Worm (Caenorhabditis elegans): ENCODE data around the gene clec-246.
"Not testable (repeated sequence)": the region's sequence is repeated elsewhere in the genome, so short reads cannot be mapped to it uniquely, and the experiment has no call there.

Gene clec-246

ce11 chrV:18212848-18213247 lies 23.6 kb downstream of the clec-246 start:
- TF ChIP-seq B0310.2 (tag; optimal IDR thresholded peaks at IDR 0.05) = no peak
- no peak for TF ChIP-seq ets-7 (tag; optimal IDR thresholded peaks at IDR 0.05)

DNA sequence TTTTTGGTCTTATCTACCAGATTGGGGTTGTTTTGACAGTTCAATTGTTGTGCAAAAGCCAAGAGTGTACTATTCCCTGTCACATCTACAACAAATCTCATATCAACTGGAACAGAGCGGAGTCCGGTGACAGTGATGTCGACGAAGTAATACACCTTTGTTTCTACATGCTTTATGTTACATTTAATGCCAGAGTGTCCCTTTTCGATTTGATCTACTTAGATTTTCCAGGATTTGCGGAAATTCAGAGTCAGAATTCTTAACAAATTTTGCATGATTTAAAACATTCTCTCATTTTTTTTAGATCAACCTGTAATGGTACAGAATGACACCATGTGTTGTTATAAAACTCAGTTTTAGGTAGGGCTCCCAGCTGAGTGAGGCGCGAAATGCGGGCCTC lies 26.9 kb downstream of the clec-246 start, which contains the start of gene F16H6.8:
F16H6.8 (minus strand) TSS at position 101 of the 400 bp plus-strand sequence.
- not testable (repeated sequence) for TF ChIP-seq hnd-1 (tag; optimal IDR thresholded peaks at IDR 0.05); hmbx-1 (tag; optimal IDR thresholded peaks at IDR 0.05); sea-1 (GFP tag; conservative IDR thresholded peaks at IDR 0.05)

ce11 chrV:18216784-18217183 lies 27.5 kb downstream of the clec-246 start, which contains the start of gene F16H6.9:
Gene F16H6.9, plus strand, starts transcription at chrV:18217084.
- TF ChIP-seq F13C5.2 (tag; optimal IDR thresholded peaks at IDR 0.05); hmbx-1 (tag; optimal IDR thresholded peaks at IDR 0.05); sea-1 (GFP tag; conservative IDR thresholded peaks at IDR 0.05): not testable (repeated sequence)

DNA sequence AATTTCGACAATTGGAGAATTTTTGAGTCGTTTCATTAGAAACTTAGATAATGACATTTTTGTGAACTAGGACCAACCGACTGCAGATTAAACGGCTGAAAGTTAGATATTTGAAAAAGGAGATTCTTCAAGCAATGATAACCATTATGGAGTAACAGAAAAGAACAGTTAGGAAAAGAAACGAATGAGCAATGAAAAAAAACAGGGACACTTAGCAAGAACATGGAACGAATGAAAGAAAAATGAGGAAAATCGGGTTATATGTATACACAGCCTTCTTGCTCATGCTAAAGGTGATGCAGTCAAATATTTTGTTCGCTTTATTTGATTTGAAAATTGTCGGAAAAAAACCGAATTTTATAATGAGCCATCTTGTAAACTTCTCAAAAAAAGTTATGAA lies 35.1 kb downstream of the clec-246 start, which contains the start of gene F16H6.10:
F16H6.10 (minus strand) TSS at position 101 of the 400 bp plus-strand sequence.
- no peak for TF ChIP-seq sea-1 (GFP tag; conservative IDR thresholded peaks at IDR 0.05)
- no peak for TF ChIP-seq hnd-1 (tag; optimal IDR thresholded peaks at IDR 0.05)
- TF ChIP-seq ceh-13 (GFP tag; optimal IDR thresholded peaks at IDR 0.05) = no peak
- TF ChIP-seq ama-1 (optimal IDR thresholded peaks at IDR 0.05) = no peak
- no peak for TF ChIP-seq tbx-11 (GFP tag; IDR thresholded peaks at IDR 0.05)
- TF ChIP-seq tra-4 (tag; optimal IDR thresholded peaks at IDR 0.05) = no peak
- TF ChIP-seq F13C5.2 (tag; optimal IDR thresholded peaks at IDR 0.05) = no peak
- no peak for TF ChIP-seq aly-1 (tag; optimal IDR thresholded peaks at IDR 0.05)

ce11 chrV:18235808-18236207 lies 46.5 kb downstream of the clec-246 start:
- TF ChIP-seq tra-4 (tag; optimal IDR thresholded peaks at IDR 0.05) = no peak
- no peak for TF ChIP-seq flt-1 (GFP tag; IDR thresholded peaks at IDR 0.05)
- no peak for TF ChIP-seq scrt-1 (GFP tag; IDR thresholded peaks at IDR 0.05)
- TF ChIP-seq tbx-11 (GFP tag; IDR thresholded peaks at IDR 0.05) = no peak
- TF ChIP-seq F13C5.2 (tag; optimal IDR thresholded peaks at IDR 0.05) = no peak
- TF ChIP-seq hmg-4 (GFP tag; optimal IDR thresholded peaks at IDR 0.05) = no peak
- no peak for TF ChIP-seq tbx-37 (GFP tag; conservative IDR thresholded peaks at IDR 0.05)
- TF ChIP-seq hnd-1 (tag; optimal IDR thresholded peaks at IDR 0.05) = no peak
- no peak for TF ChIP-seq aly-1 (tag; optimal IDR thresholded peaks at IDR 0.05)
- TF ChIP-seq ceh-13 (GFP tag; optimal IDR thresholded peaks at IDR 0.05) = no peak
- no peak for TF ChIP-seq B0310.2 (tag; optimal IDR thresholded peaks at IDR 0.05)
- no peak for TF ChIP-seq sea-1 (GFP tag; conservative IDR thresholded peaks at IDR 0.05)
- TF ChIP-seq pes-1 (GFP tag; IDR thresholded peaks at IDR 0.05) = no peak

ce11 chrV:18236714-18237288 lies 47.5 kb downstream of the clec-246 start, which contains the start of gene R10E8.3:
Gene R10E8.3, minus strand, starts transcription at chrV:18236764.
- TF ChIP-seq hmbx-1 (tag; optimal IDR thresholded peaks at IDR 0.05) = no peak
- TF ChIP-seq pes-1 (GFP tag; IDR thresholded peaks at IDR 0.05) = no peak
- TF ChIP-seq B0310.2 (tag; optimal IDR thresholded peaks at IDR 0.05) = no peak
- no peak for TF ChIP-seq tbx-37 (GFP tag; conservative IDR thresholded peaks at IDR 0.05)
- TF ChIP-seq tra-4 (tag; optimal IDR thresholded peaks at IDR 0.05) = no peak
- TF ChIP-seq scrt-1 (GFP tag; IDR thresholded peaks at IDR 0.05) = no peak
- TF ChIP-seq sea-1 (GFP tag; conservative IDR thresholded peaks at IDR 0.05) = no peak
- no peak for TF ChIP-seq tbx-11 (GFP tag; IDR thresholded peaks at IDR 0.05)
- TF ChIP-seq ama-1 (optimal IDR thresholded peaks at IDR 0.05) = no peak
- no peak for TF ChIP-seq ets-7 (tag; optimal IDR thresholded peaks at IDR 0.05)
- no peak for TF ChIP-seq aly-1 (tag; optimal IDR thresholded peaks at IDR 0.05)
- no peak for TF ChIP-seq ceh-13 (GFP tag; optimal IDR thresholded peaks at IDR 0.05)
- TF ChIP-seq hnd-1 (tag; optimal IDR thresholded peaks at IDR 0.05) = no peak
- no peak for TF ChIP-seq F13C5.2 (tag; optimal IDR thresholded peaks at IDR 0.05)
- TF ChIP-seq flt-1 (GFP tag; IDR thresholded peaks at IDR 0.05) = no peak
- no peak for TF ChIP-seq hmg-4 (GFP tag; optimal IDR thresholded peaks at IDR 0.05)

Measured in whole organism, early embryonic.